Fruit fly (Drosophila melanogaster) Kc167 (cell line): ENCODE measurements around the gene Pif1A.

Source experiments
- Myc ChIP-seq: fragments of >200 bp; optimal IDR thresholded peaks from 2 replicates; lab custom pipeline; 2017; ENCODE audit warnings: missing external identifiers
- Sin3A ChIP-seq: fragments of >200 bp; optimal IDR thresholded peaks from 2 replicates; lab custom pipeline; 2018; ENCODE audit warnings: missing external identifiers
- h ChIP-seq: fragments of >200 bp; optimal IDR thresholded peaks from 3 replicates; lab custom pipeline; 2018; ENCODE audit warnings: missing external identifiers
- insv ChIP-seq: fragments of >200 bp; optimal IDR thresholded peaks from 3 replicates; lab custom pipeline; 2018; ENCODE audit warnings: missing external identifiers
- psq ChIP-seq: fragments of >200 bp; optimal IDR thresholded peaks from 2 replicates; lab custom pipeline; 2017; ENCODE audit warnings: missing external identifiers
- ttk ChIP-seq: sonication (Bioruptor generic); optimal IDR thresholded peaks from 2 replicates; lab custom pipeline; 2017; ENCODE audit warnings: missing external identifiers

Pif1A gene

dm6 chr3R:8801126-8801762, at the start of gene Pif1A, which contains the start of the genes Pif1B and CCT7:
Pif1A (minus strand) TSS chr3R:8801176.
Pif1B (minus strand) TSS chr3R:8801176.
CCT7 (plus strand) TSS chr3R:8801564.
- TF ChIP-seq Sin3A (lab: Kevin White, UChicago) (no peak), h (no peak), insv (no peak), Myc (lab: Kevin White, UChicago) (no peak), psq (lab: Kevin White, UChicago) (no peak), ttk (lab: Kevin White, UChicago) (no peak)

dm6 chr3R:8850616-8851015, 49.6 kb upstream of the Pif1A start:
- no peak for TF ChIP-seq Sin3A (lab: Kevin White, UChicago)
- TF ChIP-seq h = no peak
- no peak for TF ChIP-seq insv
- no peak for TF ChIP-seq Myc (lab: Kevin White, UChicago)
- no peak for TF ChIP-seq ttk (lab: Kevin White, UChicago)
- no peak for TF ChIP-seq psq (lab: Kevin White, UChicago)

dm6 chr3R:8849373-8850228, 48.6 kb upstream of the Pif1A start:
- TF ChIP-seq ttk (lab: Kevin White, UChicago) = no peak
- no peak for TF ChIP-seq Sin3A (lab: Kevin White, UChicago)
- no peak for TF ChIP-seq Myc (lab: Kevin White, UChicago)
- no peak for TF ChIP-seq h
- TF ChIP-seq insv = no peak
- TF ChIP-seq psq (lab: Kevin White, UChicago) = no peak

dm6 chr3R:8848190-8848589, 47.2 kb upstream of the Pif1A start:
- TF ChIP-seq insv (no peak), h (no peak), Myc (lab: Kevin White, UChicago) (no peak), psq (lab: Kevin White, UChicago) (no peak), Sin3A (lab: Kevin White, UChicago) (no peak)

dm6 chr3R:8847096-8847639, 46.2 kb upstream of the Pif1A start:
- TF ChIP-seq Myc (lab: Kevin White, UChicago) = no peak
- no peak for TF ChIP-seq ttk (lab: Kevin White, UChicago)
- TF ChIP-seq h = no peak
- no peak for TF ChIP-seq Sin3A (lab: Kevin White, UChicago)
- no peak for TF ChIP-seq psq (lab: Kevin White, UChicago)
- no peak for TF ChIP-seq insv

- TF ChIP-seq psq (lab: Kevin White, UChicago) = peak; percentile 59
- TF ChIP-seq Sin3A (lab: Kevin White, UChicago) = no peak
- TF ChIP-seq Myc (lab: Kevin White, UChicago) = no peak
- no peak for TF ChIP-seq insv
- no peak for TF ChIP-seq ttk (lab: Kevin White, UChicago)
These were observed 45.2 kb upstream of the Pif1A start for dm6 chr3R:8846154-8846648.

dm6 chr3R:8844955-8845354, 44.0 kb upstream of the Pif1A start:
- TF ChIP-seq h (no peak), ttk (lab: Kevin White, UChicago) (no peak), insv (no peak), Sin3A (lab: Kevin White, UChicago) (no peak), psq (lab: Kevin White, UChicago) (no peak)

dm6 chr3R:8843942-8844637, 43.1 kb upstream of the Pif1A start:
- TF ChIP-seq ttk (lab: Kevin White, UChicago) (no peak), h (no peak), Myc (lab: Kevin White, UChicago) (no peak)

dm6 chr3R:8841533-8841932, 40.6 kb upstream of the Pif1A start:
- TF ChIP-seq insv (no peak), Myc (lab: Kevin White, UChicago) (no peak), Sin3A (lab: Kevin White, UChicago) (no peak), ttk (lab: Kevin White, UChicago) (no peak), h (no peak), psq (lab: Kevin White, UChicago) (no peak)

- TF ChIP-seq h (no peak), insv (no peak), ttk (lab: Kevin White, UChicago) (no peak), Myc (lab: Kevin White, UChicago) (no peak), Sin3A (lab: Kevin White, UChicago) (no peak), psq (lab: Kevin White, UChicago) (no peak)
These were observed 40.1 kb upstream of the Pif1A start for dm6 chr3R:8841038-8841437.

dm6 chr3R:8823761-8824499, 23.0 kb upstream of the Pif1A start, which contains the start of the genes IscU and CG8379:
IscU (minus strand) TSS chr3R:8824177.
CG8379 (plus strand) TSS chr3R:8824411.
- no peak for TF ChIP-seq ttk (lab: Kevin White, UChicago)
- no peak for TF ChIP-seq h
- no peak for TF ChIP-seq psq (lab: Kevin White, UChicago)
- no peak for TF ChIP-seq insv
- no peak for TF ChIP-seq Sin3A (lab: Kevin White, UChicago)
- no peak for TF ChIP-seq Myc (lab: Kevin White, UChicago)
